Worm (Caenorhabditis elegans) whole organism, L4 larva: ENCODE measurements around the gene pap-2.

Experiments used
- jun-1 ChIP-seq: fragments of 150-350 bp; optimal IDR thresholded peaks from 2 replicates; lab custom pipeline; 2014; ENCODE audit warnings: missing biosample characterization, missing genetic modification reagents, missing genetic modification characterization
- nhr-6 ChIP-seq: fragments of 150-350 bp; optimal IDR thresholded peaks from 2 replicates; lab custom pipeline; 2014; ENCODE audit warnings: missing biosample characterization, missing genetic modification characterization
- pqm-1 ChIP-seq: sonication (generic microtip); optimal IDR thresholded peaks from 2 replicates; lab custom pipeline; 2017; ENCODE audit warnings: missing biosample characterization, missing genetic modification characterization
- saeg-2 ChIP-seq: fragments of 200-800 bp; sonication (Bioruptor generic); IDR thresholded peaks from 2 replicates; pipeline ENCODE4 v1.3.6; 2022; ENCODE audit warnings: missing genetic modification reagents, missing genetic modification characterization, missing compliant biosample characterization
- unc-39 ChIP-seq: sonication (generic microtip); optimal IDR thresholded peaks from 2 replicates; lab custom pipeline; 2017; ENCODE audit warnings: missing biosample characterization, missing genetic modification characterization
- zfp-3 ChIP-seq: fragments of 200-800 bp; sonication (Bioruptor generic); conservative IDR thresholded peaks from 2 replicates; pipeline ENCODE4 v1.3.6; 2022; ENCODE audit warnings: missing genetic modification reagents, missing genetic modification characterization, missing compliant biosample characterization

ce11 chrII:9566045-9566444, 43.2 kb downstream of the pap-2 start:
- no peak for TF ChIP-seq pqm-1 (tag; lab: Kevin White, UChicago)
- TF ChIP-seq nhr-6 = peak; percentile 14
- TF ChIP-seq zfp-3 (GFP tag; lab: Robert Waterston, UW) = peak; percentile 49; the same call in 1 of the 2 replicates
- TF ChIP-seq jun-1 (tag; lab: Kevin White, UChicago) = no peak
- TF ChIP-seq unc-39 = no peak
- TF ChIP-seq saeg-2 (GFP tag; lab: Robert Waterston, UW) = 0 out of 2 replicates have a peak, but pooled peaks have one; percentile 46
